Fruit fly (Drosophila melanogaster) whole organism, embryonic: ENCODE results near the gene Bap111.

Experiments
- Asciz ChIP-seq: fragments of 200-800 bp; sonication (Bioruptor generic); optimal IDR thresholded peaks from 2 replicates; lab custom pipeline; 2017; ENCODE audit warnings: missing biosample characterization, mild to moderate bottlenecking, missing genetic modification characterization, missing genetic modification reagents
- CG10565 ChIP-seq: fragments of 200-800 bp; sonication (Bioruptor generic); optimal IDR thresholded peaks from 3 replicates; lab custom pipeline; 2016; ENCODE audit warnings: missing biosample characterization, mild to moderate bottlenecking, missing genetic modification characterization
- CG11093 ChIP-seq: fragments of 200-800 bp; sonication (Bioruptor generic); IDR thresholded peaks from 3 replicates; pipeline ENCODE4 v1.3.6; 2022; ENCODE audit warnings: missing biosample characterization, missing genetic modification characterization
- CG11456 ChIP-seq: fragments of 200-800 bp; sonication (Bioruptor generic); IDR thresholded peaks from 3 replicates; pipeline ENCODE4 v1.3.6; 2022; ENCODE audit warnings: missing biosample characterization, missing genetic modification characterization
- CG14014 ChIP-seq: fragments of 200-800 bp; sonication (Bioruptor generic); IDR thresholded peaks from 2 replicates; pipeline ENCODE4 v1.3.6; 2022; ENCODE audit warnings: missing biosample characterization, missing genetic modification characterization
- CG1529 ChIP-seq: fragments of 200-800 bp; sonication (Bioruptor generic); optimal IDR thresholded peaks from 3 replicates; lab custom pipeline; 2018; ENCODE audit warnings: missing biosample characterization, missing genetic modification characterization
- CG15514 ChIP-seq: fragments of 200-800 bp; sonication (Bioruptor generic); optimal IDR thresholded peaks from 3 replicates; lab custom pipeline; 2017; ENCODE audit warnings: missing biosample characterization, missing genetic modification characterization, mild to moderate bottlenecking, moderate library complexity, missing genetic modification reagents
- CG17186 ChIP-seq: fragments of 200-800 bp; sonication (Bioruptor generic); optimal IDR thresholded peaks from 3 replicates; lab custom pipeline; 2017; ENCODE audit warnings: missing biosample characterization, missing genetic modification reagents, missing genetic modification characterization
- CG34422 ChIP-seq: fragments of 200-800 bp; sonication (Bioruptor generic); IDR thresholded peaks from 3 replicates; pipeline ENCODE4 v1.3.6; 2022; ENCODE audit warnings: missing biosample characterization, missing genetic modification characterization
- CG4424 ChIP-seq: fragments of 200-800 bp; sonication (Bioruptor generic); optimal IDR thresholded peaks from 3 replicates; lab custom pipeline; 2016; ENCODE audit warnings: missing biosample characterization, missing genetic modification characterization
- CG4707 ChIP-seq: fragments of 200-800 bp; sonication (Bioruptor generic); optimal IDR thresholded peaks from 2 replicates; lab custom pipeline; 2018; ENCODE audit warnings: missing biosample characterization, mild to moderate bottlenecking, missing genetic modification characterization, moderate library complexity
- CG4730 ChIP-seq: fragments of 200-800 bp; sonication (Bioruptor generic); IDR thresholded peaks from 2 replicates; pipeline ENCODE4 v1.3.6; 2022; ENCODE audit warnings: missing biosample characterization, missing genetic modification characterization
- CG5245 ChIP-seq: fragments of 200-800 bp; sonication (Bioruptor generic); optimal IDR thresholded peaks from 3 replicates; lab custom pipeline; 2016; ENCODE audit warnings: missing biosample characterization, missing genetic modification characterization
- CG7271 ChIP-seq: fragments of 200-800 bp; sonication (Bioruptor generic); optimal IDR thresholded peaks from 2 replicates; lab custom pipeline; 2018; ENCODE audit warnings: missing biosample characterization, mild to moderate bottlenecking, missing genetic modification characterization, moderate library complexity
- CG9797 ChIP-seq: fragments of 200-800 bp; sonication (Bioruptor generic); optimal IDR thresholded peaks from 3 replicates; lab custom pipeline; 2018; ENCODE audit warnings: missing biosample characterization, mild to moderate bottlenecking, missing genetic modification characterization
- CG9932 ChIP-seq: fragments of 200-800 bp; sonication (Bioruptor generic); IDR thresholded peaks from 2 replicates; pipeline ENCODE4 v1.3.6; 2022; ENCODE audit warnings: missing biosample characterization, missing genetic modification characterization
- Dip2 ChIP-seq: fragments of 200-800 bp; sonication (Bioruptor generic); IDR thresholded peaks from 2 replicates; pipeline ENCODE4 v1.3.6; 2022; ENCODE audit warnings: missing biosample characterization, missing genetic modification characterization
- Doc2 ChIP-seq: fragments of 200-800 bp; sonication (Bioruptor generic); IDR thresholded peaks from 2 replicates; pipeline ENCODE4 v1.3.6; 2022; ENCODE audit warnings: missing biosample characterization, missing genetic modification characterization
- Doc3 ChIP-seq: fragments of 200-800 bp; sonication (Bioruptor generic); IDR thresholded peaks from 3 replicates; pipeline ENCODE4 v1.3.6; 2022; ENCODE audit warnings: missing biosample characterization, missing genetic modification characterization; ENCODE audit not compliant: partially characterized antibody
- Dp ChIP-seq: fragments of 200-800 bp; sonication (Bioruptor generic); optimal IDR thresholded peaks from 2 replicates; lab custom pipeline; 2018; ENCODE audit warnings: missing biosample characterization, mild to moderate bottlenecking, missing genetic modification characterization, moderate library complexity
- Fer2 ChIP-seq: fragments of 200-800 bp; sonication (Bioruptor generic); optimal IDR thresholded peaks from 2 replicates; lab custom pipeline; 2018; ENCODE audit warnings: missing biosample characterization, mild to moderate bottlenecking, missing genetic modification characterization, moderate library complexity
- H2.0 ChIP-seq: fragments of 200-800 bp; sonication (Bioruptor generic); IDR thresholded peaks from 2 replicates; pipeline ENCODE4 v1.3.6; 2022; ENCODE audit warnings: missing biosample characterization, missing genetic modification characterization
- HLH54F ChIP-seq: fragments of 200-800 bp; sonication (Bioruptor generic); optimal IDR thresholded peaks from 3 replicates; lab custom pipeline; 2016; ENCODE audit warnings: missing biosample characterization, missing genetic modification characterization
- Hr39 ChIP-seq: fragments of >200 bp; optimal IDR thresholded peaks from 2 replicates; lab custom pipeline; 2017
- Jarid2 ChIP-seq: fragments of 200-800 bp; sonication (Bioruptor generic); optimal IDR thresholded peaks from 3 replicates; lab custom pipeline; 2017; ENCODE audit warnings: mild to moderate bottlenecking, missing biosample characterization, missing genetic modification reagents, missing genetic modification characterization
- Max ChIP-seq: fragments of 200-800 bp; sonication (Bioruptor generic); optimal IDR thresholded peaks from 2 replicates; lab custom pipeline; 2016; ENCODE audit warnings: missing biosample characterization, mild to moderate bottlenecking, missing genetic modification characterization
- NFAT ChIP-seq: fragments of 200-800 bp; sonication (Bioruptor generic); IDR thresholded peaks from 2 replicates; pipeline ENCODE4 v1.3.6; 2022; ENCODE audit warnings: missing biosample characterization, missing genetic modification characterization
- Rx ChIP-seq: fragments of 200-800 bp; sonication (Bioruptor generic); IDR thresholded peaks from 2 replicates; pipeline ENCODE4 v1.3.6; 2022; ENCODE audit warnings: missing biosample characterization, missing genetic modification characterization
- Spps ChIP-seq: fragments of 200-800 bp; sonication (Bioruptor generic); optimal IDR thresholded peaks from 2 replicates; lab custom pipeline; 2018; ENCODE audit warnings: missing biosample characterization, mild to moderate bottlenecking, missing genetic modification characterization
- Sry-δ ChIP-seq: fragments of 200-800 bp; sonication (Bioruptor generic); optimal IDR thresholded peaks from 2 replicates; lab custom pipeline; 2016; ENCODE audit warnings: missing biosample characterization, missing genetic modification characterization
- Ssrp ChIP-seq: fragments of 200-800 bp; sonication (Bioruptor generic); optimal IDR thresholded peaks from 2 replicates; lab custom pipeline; 2018; ENCODE audit warnings: missing biosample characterization, mild to moderate bottlenecking, missing genetic modification characterization, moderate library complexity
- amos ChIP-seq: fragments of 200-800 bp; sonication (Bioruptor generic); IDR thresholded peaks from 2 replicates; pipeline ENCODE4 v1.3.6; 2022; ENCODE audit warnings: missing biosample characterization, missing genetic modification characterization; ENCODE audit not compliant: partially characterized antibody
- ash1 ChIP-seq: fragments of 200-800 bp; sonication (Bioruptor generic); optimal IDR thresholded peaks from 2 replicates; lab custom pipeline; 2018; ENCODE audit warnings: missing biosample characterization, mild to moderate bottlenecking, missing genetic modification characterization
- btn ChIP-seq: fragments of 200-800 bp; sonication (Bioruptor generic); optimal IDR thresholded peaks from 2 replicates; lab custom pipeline; 2016; ENCODE audit warnings: missing biosample characterization, missing genetic modification characterization
- cas ChIP-seq: fragments of 200-800 bp; sonication (Bioruptor generic); IDR thresholded peaks from 2 replicates; pipeline ENCODE4 v1.3.6; 2022; ENCODE audit warnings: missing biosample characterization, missing genetic modification characterization
- chn ChIP-seq: fragments of 200-800 bp; sonication (Bioruptor generic); optimal IDR thresholded peaks from 2 replicates; lab custom pipeline; 2016; ENCODE audit warnings: missing biosample characterization, missing genetic modification characterization
- danr ChIP-seq: fragments of 200-800 bp; sonication (Bioruptor generic); IDR thresholded peaks from 2 replicates; pipeline ENCODE4 v1.3.6; 2022; ENCODE audit warnings: missing biosample characterization, missing genetic modification characterization
- grau ChIP-seq: fragments of 200-800 bp; optimal IDR thresholded peaks from 3 replicates; lab custom pipeline; 2019; ENCODE audit warnings: missing biosample characterization, mild to moderate bottlenecking, missing genetic modification characterization, moderate library complexity
- gsb-n ChIP-seq: fragments of 200-800 bp; sonication (Bioruptor generic); optimal IDR thresholded peaks from 3 replicates; lab custom pipeline; 2018; ENCODE audit warnings: missing biosample characterization, mild to moderate bottlenecking, missing genetic modification characterization
- gt ChIP-seq: fragments of 200-800 bp; sonication (Bioruptor generic); IDR thresholded peaks from 2 replicates; pipeline ENCODE4 v1.3.6; 2022; ENCODE audit warnings: missing biosample characterization, missing genetic modification characterization
- hb ChIP-seq: fragments of 200-800 bp; sonication (Bioruptor generic); IDR thresholded peaks from 3 replicates; pipeline ENCODE4 v1.3.6; 2022; ENCODE audit warnings: missing biosample characterization, missing genetic modification characterization; ENCODE audit not compliant: partially characterized antibody
- hkb ChIP-seq, 2 experiments: fragments of 200-800 bp in 1 of 2; fragments of >200 bp in 1 of 2; sonication (Bioruptor generic) in 1 of 2; IDR thresholded peaks in 1 of 2; optimal IDR thresholded peaks in 1 of 2; 2 replicates each; pipeline versions ENCODE4 v1.3.6 to Lab custom; 2017 to 2022; ENCODE audit warnings: missing biosample characterization in 1 of 2, missing genetic modification characterization in 1 of 2
- ind ChIP-seq: fragments of 200-800 bp; sonication (Bioruptor generic); optimal IDR thresholded peaks from 3 replicates; lab custom pipeline; 2016; ENCODE audit warnings: missing biosample characterization, missing genetic modification characterization
- nau ChIP-seq: fragments of 200-800 bp; sonication (Bioruptor generic); optimal IDR thresholded peaks from 3 replicates; lab custom pipeline; 2017; ENCODE audit warnings: missing biosample characterization, mild to moderate bottlenecking, missing genetic modification characterization, missing genetic modification reagents
- nerfin-1 ChIP-seq: fragments of 200-800 bp; sonication (Bioruptor generic); optimal IDR thresholded peaks from 3 replicates; lab custom pipeline; 2019; ENCODE audit warnings: missing biosample characterization, mild to moderate bottlenecking, missing genetic modification characterization, moderate library complexity
- odd ChIP-seq: fragments of 200-800 bp; sonication (Bioruptor generic); optimal IDR thresholded peaks from 2 replicates; lab custom pipeline; 2017; ENCODE audit warnings: missing biosample characterization, mild to moderate bottlenecking, missing genetic modification characterization
- pho ChIP-seq: fragments of 200-800 bp; sonication (Bioruptor generic); optimal IDR thresholded peaks from 2 replicates; lab custom pipeline; 2016; ENCODE audit warnings: missing biosample characterization, missing genetic modification characterization
- pnt ChIP-seq: fragments of 200-800 bp; sonication (Bioruptor generic); optimal IDR thresholded peaks from 3 replicates; lab custom pipeline; 2016; ENCODE audit warnings: missing biosample characterization, missing genetic modification characterization
- row ChIP-seq: fragments of 200-800 bp; sonication (Bioruptor generic); IDR thresholded peaks from 3 replicates; pipeline ENCODE4 v1.3.6; 2022; ENCODE audit warnings: missing biosample characterization, missing genetic modification characterization
- schlank ChIP-seq: fragments of 200-800 bp; sonication (Bioruptor generic); optimal IDR thresholded peaks from 2 replicates; lab custom pipeline; 2018; ENCODE audit warnings: missing biosample characterization, mild to moderate bottlenecking, missing genetic modification characterization
- sug ChIP-seq: fragments of 200-800 bp; optimal IDR thresholded peaks from 2 replicates; lab custom pipeline; 2019; ENCODE audit warnings: missing biosample characterization, mild to moderate bottlenecking, missing genetic modification characterization, moderate library complexity
- unpg ChIP-seq: fragments of 200-800 bp; sonication (Bioruptor generic); optimal IDR thresholded peaks from 3 replicates; lab custom pipeline; 2018; ENCODE audit warnings: missing biosample characterization, mild to moderate bottlenecking, missing genetic modification characterization, moderate library complexity

The Bap111 gene

DNA sequence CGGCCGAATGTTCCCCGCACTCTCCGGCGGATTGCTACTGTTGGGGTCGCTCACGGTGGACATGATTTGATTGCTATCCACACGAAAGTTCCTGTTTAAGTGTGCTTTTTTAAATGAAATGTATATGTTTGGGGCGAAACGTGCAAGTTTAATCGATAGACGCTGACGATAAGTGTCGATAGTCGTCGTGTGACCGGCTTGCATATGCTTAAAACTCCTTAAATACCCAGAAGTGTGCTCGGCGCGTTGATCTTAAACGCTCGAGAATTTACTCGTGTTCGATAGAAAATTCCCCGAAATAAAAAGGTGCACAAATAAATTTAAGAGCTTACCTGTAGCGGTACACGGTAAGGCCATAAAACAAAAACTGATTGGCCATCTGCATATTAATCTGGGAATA lies 12.8 kb downstream of the Bap111 start, which contains the start of the genes Zpr1 and CG44532 (continued):
- TF ChIP-seq CG15514 (GFP tag; lab: Kevin White, UChicago) = peak; percentile 27
- TF ChIP-seq CG10565 (GFP tag; lab: Kevin White, UChicago) = no peak
- no peak for TF ChIP-seq odd (GFP tag; lab: Kevin White, UChicago)
- TF ChIP-seq chn (GFP tag; lab: Kevin White, UChicago) = no peak
- peak; percentile 21 for TF ChIP-seq CG9797
- no peak for TF ChIP-seq Asciz (GFP tag; lab: Kevin White, UChicago)
- no peak for TF ChIP-seq CG4424 (GFP tag; lab: Kevin White, UChicago)
- TF ChIP-seq gt (GFP tag; lab: Robert Waterston, UW) = no peak
- no peak for TF ChIP-seq nerfin-1
- no peak for TF ChIP-seq Dip2 (GFP tag; lab: Robert Waterston, UW)
- TF ChIP-seq CG34422 (GFP tag; lab: Robert Waterston, UW) = no peak
- no peak for TF ChIP-seq Ssrp (tag; lab: Kevin White, UChicago)
- TF ChIP-seq ash1 = no peak
- no peak for TF ChIP-seq pho (GFP tag; lab: Kevin White, UChicago)
- no peak for TF ChIP-seq CG11093 (GFP tag; lab: Robert Waterston, UW)
- no peak for TF ChIP-seq NFAT (GFP tag; lab: Robert Waterston, UW)
- no peak for TF ChIP-seq CG11456
- no peak for TF ChIP-seq nau (GFP tag; lab: Kevin White, UChicago)
- TF ChIP-seq hkb (optimal IDR thresholded peaks at IDR 0.05; lab: Kevin White, UChicago) = no peak
- TF ChIP-seq hkb (GFP tag; IDR thresholded peaks at IDR 0.05; lab: Robert Waterston, UW) = no peak
- TF ChIP-seq pnt = no peak
- no peak for TF ChIP-seq H2.0 (GFP tag; lab: Robert Waterston, UW)
- no peak for TF ChIP-seq Spps
- TF ChIP-seq schlank = no peak
- TF ChIP-seq btn (GFP tag; lab: Kevin White, UChicago) = no peak
- TF ChIP-seq Doc2 (GFP tag; lab: Robert Waterston, UW) = no peak
- no peak for TF ChIP-seq CG5245 (GFP tag; lab: Kevin White, UChicago)
- TF ChIP-seq CG9932 (GFP tag; lab: Robert Waterston, UW) = no peak
- no peak for TF ChIP-seq CG7271 (tag; lab: Kevin White, UChicago)
- no peak for TF ChIP-seq gsb-n (tag; lab: Kevin White, UChicago)
- TF ChIP-seq CG4730 (GFP tag; lab: Robert Waterston, UW) = no peak
- TF ChIP-seq CG17186 (GFP tag; lab: Kevin White, UChicago) = peak; percentile 39
- TF ChIP-seq amos (GFP tag; lab: Robert Waterston, UW) = peak; percentile 74
- no peak for TF ChIP-seq sug (tag; lab: Kevin White, UChicago)
- no peak for TF ChIP-seq Jarid2 (GFP tag; lab: Kevin White, UChicago)
- TF ChIP-seq Dp (GFP tag; lab: Kevin White, UChicago) = peak; percentile 60
- TF ChIP-seq CG14014 = no peak
- no peak for TF ChIP-seq cas (GFP tag; lab: Robert Waterston, UW)
- TF ChIP-seq CG1529 (GFP tag; lab: Kevin White, UChicago) = no peak
- TF ChIP-seq Doc3 (GFP tag; lab: Robert Waterston, UW) = peak; percentile 50; the same call in 2 of the 3 replicates
- TF ChIP-seq Hr39 (lab: Kevin White, UChicago) = no peak
- no peak for TF ChIP-seq HLH54F (GFP tag; lab: Kevin White, UChicago)
- no peak for TF ChIP-seq danr (GFP tag; lab: Robert Waterston, UW)
- TF ChIP-seq unpg (GFP tag; lab: Kevin White, UChicago) = no peak
- TF ChIP-seq row = peak; percentile 32; the same call in 1 of the 3 replicates
- TF ChIP-seq Sry-δ (GFP tag; lab: Kevin White, UChicago) = peak; percentile 67
- 0 out of 3 replicates have a peak, but pooled peaks have one; percentile 17 for TF ChIP-seq hb (GFP tag; lab: Robert Waterston, UW)
- no peak for TF ChIP-seq Rx (GFP tag; lab: Robert Waterston, UW)
- TF ChIP-seq Max (GFP tag; lab: Kevin White, UChicago) = no peak
- no peak for TF ChIP-seq Fer2
- TF ChIP-seq ind (GFP tag; lab: Kevin White, UChicago) = no peak
- no peak for TF ChIP-seq grau (tag; lab: Kevin White, UChicago)
- TF ChIP-seq CG4707 (GFP tag; lab: Kevin White, UChicago) = no peak
